Fruit fly (Drosophila melanogaster) whole organism, embryonic: Measurements from ENCODE around the gene CG46314.

Experiments
- Blimp-1 ChIP-seq: fragments of 200-800 bp; sonication (Bioruptor generic); optimal IDR thresholded peaks from 3 replicates; lab custom pipeline; 2018; ENCODE audit warnings: missing biosample characterization, missing genetic modification characterization, mild to moderate bottlenecking, moderate library complexity, missing genetic modification reagents
- CG18011 ChIP-seq: fragments of 200-800 bp; sonication (Bioruptor generic); optimal IDR thresholded peaks from 2 replicates; lab custom pipeline; 2017; ENCODE audit warnings: missing biosample characterization, missing genetic modification characterization, mild to moderate bottlenecking, moderate library complexity, missing genotype
- CG8359 ChIP-seq: fragments of 200-800 bp; sonication (Bioruptor generic); optimal IDR thresholded peaks from 2 replicates; lab custom pipeline; 2017; ENCODE audit warnings: missing biosample characterization, mild to moderate bottlenecking, missing genetic modification characterization, borderline replicate concordance
- CG9932 ChIP-seq: fragments of 200-800 bp; sonication (Bioruptor generic); IDR thresholded peaks from 2 replicates; pipeline ENCODE4 v1.3.6; 2022; ENCODE audit warnings: missing biosample characterization, missing genetic modification characterization
- Gug ChIP-seq: fragments of 200-800 bp; sonication (Bioruptor generic); IDR thresholded peaks from 4 replicates; pipeline ENCODE4 v1.3.6; 2022; ENCODE audit warnings: missing biosample characterization, missing genetic modification characterization
- Lpt ChIP-seq: fragments of >200 bp; optimal IDR thresholded peaks from 2 replicates; lab custom pipeline; 2018; ENCODE audit warnings: missing biosample characterization, missing genetic modification characterization
- MESR4 ChIP-seq: fragments of 200-800 bp; sonication (Bioruptor generic); optimal IDR thresholded peaks from 2 replicates; lab custom pipeline; 2018; ENCODE audit warnings: missing biosample characterization, mild to moderate bottlenecking, missing genetic modification characterization, moderate library complexity
- Trl ChIP-seq, 3 experiments: fragments of >200 bp in 2 of 3; fragments of 200-800 bp in 1 of 3; sonication (Bioruptor generic) in 1 of 3; optimal IDR thresholded peaks; 2 replicates in 1 of 3; 3 replicates in 2 of 3; lab custom pipeline; 2016 to 2017; ENCODE audit warnings: missing biosample characterization in 1 of 3, missing genetic modification characterization in 1 of 3
- ara ChIP-seq: fragments of 200-800 bp; sonication (Bioruptor generic); IDR thresholded peaks from 2 replicates; pipeline ENCODE4 v1.3.6; 2022; ENCODE audit warnings: missing biosample characterization, missing genetic modification characterization
- crc ChIP-seq: fragments of 200-800 bp; sonication (Bioruptor generic); optimal IDR thresholded peaks from 2 replicates; lab custom pipeline; 2016; ENCODE audit warnings: missing biosample characterization, missing genetic modification characterization
- otp ChIP-seq: fragments of 200-800 bp; sonication (Bioruptor generic); IDR thresholded peaks from 3 replicates; pipeline ENCODE4, ENCODE4 v1.3.6; 2022; ENCODE audit warnings: missing biosample characterization, missing genetic modification characterization
- psq ChIP-seq: fragments of 200-800 bp; sonication (Bioruptor generic); optimal IDR thresholded peaks from 2 replicates; lab custom pipeline; 2017; ENCODE audit warnings: missing biosample characterization, missing genetic modification characterization
- ranshi ChIP-seq: fragments of 200-800 bp; sonication (Bioruptor generic); IDR thresholded peaks from 2 replicates; pipeline ENCODE4 v1.3.6; 2022; ENCODE audit warnings: missing biosample characterization, missing genetic modification characterization
- repo ChIP-seq: fragments of 200-800 bp; sonication (Bioruptor generic); optimal IDR thresholded peaks from 2 replicates; lab custom pipeline; 2016; ENCODE audit warnings: missing biosample characterization, missing genetic modification characterization

DNA sequence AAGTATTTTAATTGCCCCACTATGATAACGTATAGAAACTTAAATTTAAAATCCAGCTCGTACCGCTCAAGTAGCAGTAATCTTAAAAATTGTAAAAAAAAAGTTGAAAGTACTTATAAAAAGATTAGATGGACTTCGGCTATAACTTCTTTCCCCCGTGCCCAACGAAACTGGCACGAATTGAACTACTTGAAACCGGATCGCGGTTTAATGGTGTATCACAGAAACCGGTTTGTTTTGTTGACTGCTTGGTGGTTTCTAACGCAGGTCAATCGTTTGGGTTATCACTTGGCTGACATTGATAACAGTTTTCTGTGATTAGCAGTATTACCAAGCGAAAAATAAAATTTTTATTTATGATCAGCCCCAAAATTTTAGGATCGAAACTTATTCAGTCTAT, 53.1 kb downstream of the CG46314 start:
- TF ChIP-seq Blimp-1 (GFP tag; lab: Kevin White, UChicago) (no peak), CG18011 (GFP tag; lab: Kevin White, UChicago) (no peak), psq (no peak), CG9932 (no peak), Lpt (no peak), repo (GFP tag; lab: Kevin White, UChicago) (no peak), CG8359 (GFP tag; lab: Kevin White, UChicago) (no peak), Gug (no peak), MESR4 (GFP tag; lab: Kevin White, UChicago) (no peak), ranshi (GFP tag; lab: Robert Waterston, UW) (no peak), ara (GFP tag; lab: Robert Waterston, UW) (no peak), Trl (optimal IDR thresholded peaks at IDR 0.05; lab: Kevin White, UChicago) (no peak), Trl (GFP tag; optimal IDR thresholded peaks at IDR 0.05; lab: Kevin White, UChicago) (no peak), otp (GFP tag; lab: Robert Waterston, UW) (no peak), crc (GFP tag; lab: Kevin White, UChicago) (no peak)
